In the genomic region with DNA sequence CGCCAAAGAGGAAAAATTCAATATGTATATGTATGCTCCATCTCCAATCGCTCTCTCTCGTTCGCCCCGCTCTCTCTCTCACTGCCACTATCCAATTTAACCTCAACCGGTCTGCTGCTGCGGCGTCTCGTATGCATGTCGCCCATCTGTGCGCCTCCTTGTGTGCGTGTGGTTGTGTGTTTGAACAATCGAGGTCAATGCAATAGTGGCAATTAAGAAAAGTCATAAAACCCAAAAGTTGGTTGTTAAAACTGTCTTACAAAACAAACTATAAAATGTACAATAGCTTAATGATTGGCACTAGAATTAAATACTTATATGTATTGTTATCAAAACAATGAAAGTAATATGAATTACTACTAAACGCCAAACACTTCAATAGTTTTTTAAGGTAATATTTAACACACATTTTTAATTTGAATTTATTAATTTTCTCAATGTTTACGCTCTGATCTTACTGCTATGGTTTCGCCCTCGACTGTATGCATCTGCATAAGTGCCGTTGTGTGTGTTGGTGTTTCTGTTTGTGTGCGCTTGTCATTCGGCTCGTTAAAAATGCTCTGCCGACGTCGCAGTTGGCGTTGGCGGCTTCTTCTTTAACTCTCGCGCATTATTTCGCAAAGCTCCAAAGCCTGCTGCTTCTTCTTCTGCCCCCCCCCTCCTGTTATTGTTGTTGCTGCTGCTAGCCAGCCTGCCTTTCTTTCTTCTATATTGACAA, we compare ENCODE assay signal across 1 fruit fly cellular context.
TF ChIP-seq lines count a peak whose summit lies in the region.

No protein-coding gene starts in this region.

TF ChIP-seq in whole organism, embryonic, 481 proteins besides CTCF, POLR2A, EP300 and RAD21 (continued from another document):
- TF ChIP-seq D19B (GFP tag; optimal IDR thresholded peaks at IDR 0.05; lab: Kevin White, UChicago): peak; percentile 89
- TF ChIP-seq ac (GFP tag; optimal IDR thresholded peaks at IDR 0.05; lab: Kevin White, UChicago): peak; percentile 97
- peak; percentile 99 for TF ChIP-seq CG8924 (tag; optimal IDR thresholded peaks at IDR 0.05; lab: Kevin White, UChicago)
- peak; percentile 67; the same call in 1 of the 2 replicates for TF ChIP-seq CG43689 (GFP tag; IDR thresholded peaks at IDR 0.05; lab: Robert Waterston, UW)
- no peak for TF ChIP-seq ato (GFP tag; IDR thresholded peaks at IDR 0.05; lab: Robert Waterston, UW; ENCODE audit: partially characterized antibody)
- TF ChIP-seq slp2 (GFP tag; optimal IDR thresholded peaks at IDR 0.05; lab: Kevin White, UChicago): peak; percentile 76
- TF ChIP-seq crc (GFP tag; optimal IDR thresholded peaks at IDR 0.05; lab: Kevin White, UChicago): peak; percentile 65
- peak; percentile 99 for TF ChIP-seq dmrt99B (tag; optimal IDR thresholded peaks at IDR 0.05; lab: Kevin White, UChicago)
- peak; percentile 88 for TF ChIP-seq jigr1 (GFP tag; IDR thresholded peaks at IDR 0.05; lab: Robert Waterston, UW)
- peak; percentile 98 for TF ChIP-seq CG15696 (tag; optimal IDR thresholded peaks at IDR 0.05; lab: Kevin White, UChicago)
- peak; percentile 90 for TF ChIP-seq CG30020 (tag; optimal IDR thresholded peaks at IDR 0.05; lab: Kevin White, UChicago)
- peak; percentile 84 for TF ChIP-seq Oaz (GFP tag; IDR thresholded peaks at IDR 0.05; lab: Robert Waterston, UW)
- peak; percentile 83 for TF ChIP-seq pho (GFP tag; optimal IDR thresholded peaks at IDR 0.05; lab: Kevin White, UChicago)
- peak; percentile 70 for TF ChIP-seq dimm (GFP tag; IDR thresholded peaks at IDR 0.05; lab: Robert Waterston, UW)
- peak; percentile 97 for TF ChIP-seq bcd (GFP tag; optimal IDR thresholded peaks at IDR 0.05; lab: Kevin White, UChicago)
- TF ChIP-seq Hand (GFP tag; optimal IDR thresholded peaks at IDR 0.05; lab: Kevin White, UChicago): peak; percentile 95
- peak; percentile 96 for TF ChIP-seq CrebB (tag; optimal IDR thresholded peaks at IDR 0.05; lab: Kevin White, UChicago)
- TF ChIP-seq Dip2 (GFP tag; IDR thresholded peaks at IDR 0.05; lab: Robert Waterston, UW): peak; percentile 23; the same call in 1 of the 2 replicates
- TF ChIP-seq CG15073 (GFP tag; optimal IDR thresholded peaks at IDR 0.05; lab: Kevin White, UChicago): peak; percentile 79
- peak; percentile 97 for TF ChIP-seq CG11695 (GFP tag; IDR thresholded peaks at IDR 0.05; lab: Robert Waterston, UW)
- TF ChIP-seq Atf6 (GFP tag; IDR thresholded peaks at IDR 0.05; lab: Robert Waterston, UW): peak; percentile 92
- TF ChIP-seq kah (GFP tag; optimal IDR thresholded peaks at IDR 0.05; lab: Kevin White, UChicago): peak; percentile 94
- TF ChIP-seq CG31224 (GFP tag; IDR thresholded peaks at IDR 0.05; lab: Robert Waterston, UW): peak; percentile 84
- TF ChIP-seq gcm2 (GFP tag; optimal IDR thresholded peaks at IDR 0.05; lab: Kevin White, UChicago): peak; percentile 84
TF ChIP-seq in whole organism, embryonic: peak in this region for 425.
